Worm (Caenorhabditis elegans) whole organism, L4 larva: ENCODE measurements around the gene nhr-211.

Source experiments
- ceh-82 ChIP-seq: sonication (generic microtip); optimal IDR thresholded peaks from 2 replicates; lab custom pipeline; 2017; ENCODE audit warnings: missing biosample characterization, missing genetic modification characterization
- nhr-11 ChIP-seq: fragments of 150-350 bp; optimal IDR thresholded peaks from 2 replicates; lab custom pipeline; 2014; ENCODE audit warnings: missing biosample characterization, missing genetic modification characterization

- TF ChIP-seq ceh-82 (tag; lab: Kevin White, UChicago) = no peak
- no peak for TF ChIP-seq nhr-11 (tag; lab: Kevin White, UChicago)
These were observed 43.6 kb upstream of the nhr-211 start, which contains the start of gene srh-33 for ce11 chrV:443193-443592.
